Fruit fly (Drosophila melanogaster) whole organism, adult: ENCODE measurements around the gene CG43896.

Experiments used
- CG12768 ChIP-seq: fragments of 200-800 bp; sonication (Bioruptor generic); optimal IDR thresholded peaks from 2 replicates; lab custom pipeline; 2017; ENCODE audit warnings: missing biosample characterization, missing genetic modification characterization, mild to moderate bottlenecking, moderate library complexity, missing genetic modification reagents
- CG14711 ChIP-seq: fragments of 200-800 bp; sonication (Bioruptor generic); optimal IDR thresholded peaks from 2 replicates; lab custom pipeline; 2018; ENCODE audit warnings: missing biosample characterization, mild to moderate bottlenecking, missing genetic modification characterization, moderate library complexity
- CG1620 ChIP-seq: fragments of 200-800 bp; sonication (Bioruptor generic); optimal IDR thresholded peaks from 2 replicates; lab custom pipeline; 2016; ENCODE audit warnings: missing biosample characterization, missing genetic modification characterization
- CG33017 ChIP-seq: fragments of 200-800 bp; sonication (Bioruptor generic); optimal IDR thresholded peaks from 2 replicates; lab custom pipeline; 2018; ENCODE audit warnings: missing biosample characterization, mild to moderate bottlenecking, missing genetic modification characterization, moderate library complexity
- CG7045 ChIP-seq: fragments of 200-800 bp; sonication (Bioruptor generic); optimal IDR thresholded peaks from 2 replicates; lab custom pipeline; 2017; ENCODE audit warnings: missing biosample characterization, mild to moderate bottlenecking, missing genetic modification characterization
- CG7101 ChIP-seq: fragments of 200-800 bp; sonication (Bioruptor generic); optimal IDR thresholded peaks from 2 replicates; lab custom pipeline; 2018; ENCODE audit warnings: missing biosample characterization, mild to moderate bottlenecking, missing genetic modification characterization, moderate library complexity
- Crg-1 ChIP-seq: fragments of 200-800 bp; sonication (Bioruptor generic); optimal IDR thresholded peaks from 2 replicates; lab custom pipeline; 2016; ENCODE audit warnings: missing biosample characterization, missing genetic modification characterization
- Mnt ChIP-seq: fragments of 200-800 bp; sonication (Bioruptor generic); optimal IDR thresholded peaks from 2 replicates; lab custom pipeline; 2016; ENCODE audit warnings: missing biosample characterization, mild to moderate bottlenecking, missing genetic modification characterization
- cic ChIP-seq: fragments of 200-800 bp; sonication (Bioruptor generic); optimal IDR thresholded peaks from 2 replicates; lab custom pipeline; 2017; ENCODE audit warnings: missing biosample characterization, mild to moderate bottlenecking, missing genetic modification characterization, moderate library complexity
- cnc ChIP-seq, 2 experiments: fragments of >200 bp; optimal IDR thresholded peaks; 2 replicates each; lab custom pipeline; 2017
- kay ChIP-seq: fragments of 200-800 bp; sonication (Bioruptor generic); peaks from one replicate; lab custom pipeline; 2016; ENCODE audit warnings: missing biosample characterization, missing genetic modification characterization, borderline replicate concordance
- ovo ChIP-seq: fragments of 200-800 bp; sonication (Bioruptor generic); optimal IDR thresholded peaks from 2 replicates; lab custom pipeline; 2016; ENCODE audit warnings: missing biosample characterization, missing genetic modification characterization
- tj ChIP-seq: fragments of 200-800 bp; sonication (Bioruptor generic); optimal IDR thresholded peaks from 3 replicates; lab custom pipeline; 2017; ENCODE audit warnings: missing biosample characterization, mild to moderate bottlenecking, missing genetic modification characterization, moderate library complexity

- no peak for TF ChIP-seq ovo (GFP tag; lab: Kevin White, UChicago)
- no peak for TF ChIP-seq CG7045 (GFP tag; lab: Kevin White, UChicago)
- TF ChIP-seq tj (GFP tag; lab: Kevin White, UChicago) = no peak
- no peak for TF ChIP-seq cic (GFP tag; lab: Kevin White, UChicago)
- no peak for TF ChIP-seq CG33017
- TF ChIP-seq Mnt (GFP tag; lab: Kevin White, UChicago) = no peak
- no peak for TF ChIP-seq CG1620 (GFP tag; lab: Kevin White, UChicago)
- TF ChIP-seq CG7101 (tag; lab: Kevin White, UChicago) = no peak
- TF ChIP-seq Crg-1 (GFP tag; lab: Kevin White, UChicago) = no peak
- no peak for TF ChIP-seq CG12768
- TF ChIP-seq CG14711 (tag; lab: Kevin White, UChicago) = no peak
- TF ChIP-seq kay (GFP tag; lab: Kevin White, UChicago) = no peak
- no peak for TF ChIP-seq cnc (optimal IDR thresholded peaks at IDR 0.05; lab: Kevin White, UChicago)
Observed at dm6 chr3L:12014272-12014671, 38.4 kb downstream of the CG43896 start.
